Worm (Caenorhabditis elegans): ENCODE results near the gene arx-5.
A peak's percentile ranks its signal among the peaks of the same experiment; 100 is the strongest.

arx-5 gene

DNA sequence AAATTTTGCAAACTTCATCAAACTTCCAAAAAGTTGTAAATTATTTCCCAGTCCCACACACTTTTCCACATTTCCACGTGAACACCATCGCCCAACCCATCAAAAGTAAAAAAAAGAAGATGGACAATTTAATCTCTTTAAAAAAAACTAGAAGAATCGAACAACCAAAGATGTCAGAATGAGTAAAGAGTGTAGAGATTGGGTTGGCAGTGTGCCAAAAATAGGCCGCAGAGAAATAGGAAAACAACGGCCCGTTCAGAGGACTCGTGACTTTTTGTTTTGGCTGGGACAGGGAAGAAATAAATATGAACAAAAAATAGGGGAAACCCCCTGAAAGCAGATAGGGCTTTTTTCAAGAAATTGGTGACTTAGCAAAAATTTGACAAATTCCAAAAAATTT lies 25.0 kb upstream of the arx-5 start:
- TF ChIP-seq mab-5 (tag; optimal IDR thresholded peaks at IDR 0.05) (no peak), R02D3.7 (tag; optimal IDR thresholded peaks at IDR 0.05) (no peak), ztf-11 (tag; optimal IDR thresholded peaks at IDR 0.05) (no peak), sem-4 (tag; optimal IDR thresholded peaks at IDR 0.05) (peak; percentile 85), snpc-4 (tag; optimal IDR thresholded peaks at IDR 0.05) (no peak), nhr-77 (tag; optimal IDR thresholded peaks at IDR 0.05) (no peak), unc-39 (tag; optimal IDR thresholded peaks at IDR 0.05) (no peak), skn-1 (tag; optimal IDR thresholded peaks at IDR 0.05) (no peak), lsy-2 (tag; optimal IDR thresholded peaks at IDR 0.05) (peak in 1 of 2 experiments; percentile 19), C34F6.9 (tag; optimal IDR thresholded peaks at IDR 0.05) (no peak), nhr-21 (tag; optimal IDR thresholded peaks at IDR 0.05) (no peak), nhr-129 (tag; optimal IDR thresholded peaks at IDR 0.05) (no peak), nhr-23 (tag; optimal IDR thresholded peaks at IDR 0.05) (no peak), sma-3 (GFP tag; optimal IDR thresholded peaks at IDR 0.05) (peak; percentile 4), nhr-6 (tag; optimal IDR thresholded peaks at IDR 0.05) (no peak), F13H6.1 (tag; optimal IDR thresholded peaks at IDR 0.05) (no peak), ceh-82 (tag; optimal IDR thresholded peaks at IDR 0.05) (no peak), fos-1 (tag; optimal IDR thresholded peaks at IDR 0.05) (no peak), nhr-25 (tag; optimal IDR thresholded peaks at IDR 0.05) (peak; percentile 49), blmp-1 (tag; optimal IDR thresholded peaks at IDR 0.05; ENCODE audit: insufficient read depth) (peak; percentile 14), ceh-16 (tag; optimal IDR thresholded peaks at IDR 0.05) (no peak), dmd-4 (tag; optimal IDR thresholded peaks at IDR 0.05) (no peak), nhr-11 (tag; optimal IDR thresholded peaks at IDR 0.05) (no peak), mdl-1 (tag; optimal IDR thresholded peaks at IDR 0.05) (no peak), sma-9 (GFP tag; optimal IDR thresholded peaks at IDR 0.05) (peak; percentile 83), sma-9 (tag; optimal IDR thresholded peaks at IDR 0.05) (no peak), nhr-10 (tag; optimal IDR thresholded peaks at IDR 0.05) (no peak), unc-62 (GFP tag; optimal IDR thresholded peaks at IDR 0.05) (no peak), lin-13 (GFP tag; optimal IDR thresholded peaks at IDR 0.05) (no peak), lin-39 (tag; optimal IDR thresholded peaks at IDR 0.05) (no peak), unc-55 (GFP tag; optimal IDR thresholded peaks at IDR 0.05) (no peak)

DNA sequence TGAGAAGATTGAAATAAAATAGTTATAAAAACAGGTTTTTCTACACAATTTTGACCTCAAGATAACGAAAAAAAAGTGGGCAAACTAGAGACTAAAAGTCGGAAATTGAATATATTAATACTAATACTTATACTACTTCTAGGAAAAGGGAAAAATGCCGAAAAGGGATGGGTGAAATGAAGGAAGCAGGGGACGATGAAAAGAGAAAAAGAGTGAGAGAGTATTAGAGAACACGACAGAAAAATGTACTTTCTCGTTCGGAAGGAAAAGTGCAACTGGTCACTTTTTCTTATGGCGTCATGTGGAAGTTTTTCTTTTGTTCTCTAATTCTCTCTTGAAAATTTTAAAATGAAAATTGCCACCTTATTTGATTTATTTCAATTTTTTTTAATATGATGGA lies 23.4 kb upstream of the arx-5 start:
- TF ChIP-seq ZK546.5 (tag; optimal IDR thresholded peaks at IDR 0.05) (no peak), snpc-4 (tag; optimal IDR thresholded peaks at IDR 0.05) (no peak), unc-55 (GFP tag; optimal IDR thresholded peaks at IDR 0.05) (peak; percentile 79), unc-39 (tag; optimal IDR thresholded peaks at IDR 0.05) (no peak), nhr-25 (tag; optimal IDR thresholded peaks at IDR 0.05) (peak; percentile 44), ztf-1 (GFP tag; conservative IDR thresholded peaks at IDR 0.05) (no peak), blmp-1 (tag; optimal IDR thresholded peaks at IDR 0.05; ENCODE audit: insufficient read depth) (peak; percentile 96), elt-1 (tag; optimal IDR thresholded peaks at IDR 0.05) (no peak), lin-11 (tag; optimal IDR thresholded peaks at IDR 0.05) (no peak), elt-3 (tag; optimal IDR thresholded peaks at IDR 0.05) (no peak), nhr-129 (tag; optimal IDR thresholded peaks at IDR 0.05) (no peak), Y55F3AM.14 (GFP tag; optimal IDR thresholded peaks at IDR 0.05) (peak; percentile 64), R02D3.7 (tag; optimal IDR thresholded peaks at IDR 0.05) (no peak), aly-2 (tag; optimal IDR thresholded peaks at IDR 0.05) (no peak), nhr-77 (tag; optimal IDR thresholded peaks at IDR 0.05) (no peak), alr-1 (tag; optimal IDR thresholded peaks at IDR 0.05) (no peak), nhr-10 (tag; optimal IDR thresholded peaks at IDR 0.05) (no peak), mab-5 (tag; optimal IDR thresholded peaks at IDR 0.05) (peak; percentile 38), zag-1 (tag; optimal IDR thresholded peaks at IDR 0.05) (peak; percentile 41), mbf-1 (tag; optimal IDR thresholded peaks at IDR 0.05) (no peak), ztf-11 (tag; optimal IDR thresholded peaks at IDR 0.05) (no peak), sem-4 (tag; optimal IDR thresholded peaks at IDR 0.05) (peak; percentile 97), ceh-16 (tag; optimal IDR thresholded peaks at IDR 0.05) (peak; percentile 23), unc-62 (GFP tag; optimal IDR thresholded peaks at IDR 0.05) (no peak), lin-13 (GFP tag; optimal IDR thresholded peaks at IDR 0.05) (peak; percentile 69), lsy-2 (tag; optimal IDR thresholded peaks at IDR 0.05) (peak; percentile 29 to 88), ceh-82 (tag; optimal IDR thresholded peaks at IDR 0.05) (no peak), nhr-6 (tag; optimal IDR thresholded peaks at IDR 0.05) (peak; percentile 62), peb-1 (tag; optimal IDR thresholded peaks at IDR 0.05) (no peak), sma-9 (GFP tag; optimal IDR thresholded peaks at IDR 0.05) (peak; percentile 99), sma-9 (tag; optimal IDR thresholded peaks at IDR 0.05) (no peak), sma-3 (GFP tag; optimal IDR thresholded peaks at IDR 0.05) (peak; percentile 74), nhr-23 (tag; optimal IDR thresholded peaks at IDR 0.05) (no peak), gmeb-1 (tag; optimal IDR thresholded peaks at IDR 0.05) (peak; percentile 2), dmd-4 (tag; optimal IDR thresholded peaks at IDR 0.05) (no peak), nhr-21 (tag; optimal IDR thresholded peaks at IDR 0.05) (peak; percentile 90), skn-1 (tag; optimal IDR thresholded peaks at IDR 0.05) (peak; percentile 47), nhr-237 (tag; optimal IDR thresholded peaks at IDR 0.05) (no peak), F13H6.1 (tag; optimal IDR thresholded peaks at IDR 0.05) (peak; percentile 99), ztf-4 (tag; optimal IDR thresholded peaks at IDR 0.05) (peak; percentile 13), nhr-11 (tag; optimal IDR thresholded peaks at IDR 0.05) (no peak), lin-39 (tag; optimal IDR thresholded peaks at IDR 0.05) (no peak), egl-27 (tag; optimal IDR thresholded peaks at IDR 0.05) (peak; percentile 88), mdl-1 (tag; optimal IDR thresholded peaks at IDR 0.05) (peak; percentile 40 to 83), ama-1 (optimal IDR thresholded peaks at IDR 0.05) (no peak), nhr-12 (tag; optimal IDR thresholded peaks at IDR 0.05) (no peak), fos-1 (tag; optimal IDR thresholded peaks at IDR 0.05) (peak; percentile 95), crh-2 (tag; optimal IDR thresholded peaks at IDR 0.05) (peak; percentile 82)

Measured in whole organism, L2 larva.